Fruit fly (Drosophila melanogaster): ENCODE data around the gene sphe.

DNA sequence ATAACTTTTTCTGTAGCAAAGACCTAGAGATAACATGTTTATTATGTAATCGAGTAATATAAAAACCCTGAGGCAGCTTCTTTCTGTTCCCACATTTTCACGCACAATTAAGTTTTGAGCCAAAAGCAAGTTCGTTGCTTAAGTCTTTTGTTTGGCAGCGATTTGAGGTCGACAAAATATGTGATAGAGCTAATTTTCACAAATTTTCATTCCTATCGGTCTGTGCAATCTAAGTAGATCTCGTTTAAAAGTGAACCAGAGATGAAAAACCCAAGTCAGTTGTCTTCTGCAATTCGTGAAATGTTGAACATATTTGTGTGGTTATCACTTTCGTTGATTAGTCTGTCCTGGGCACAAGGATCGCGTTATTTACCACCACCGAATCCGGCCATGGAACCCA, 36.1 kb upstream of the sphe start, which contains the start of gene TwdlZ:
- TF ChIP-seq h (optimal IDR thresholded peaks at IDR 0.05): no peak
- TF ChIP-seq ttk (optimal IDR thresholded peaks at IDR 0.05): no peak
- no peak for TF ChIP-seq Myc (optimal IDR thresholded peaks at IDR 0.05)
